Fruit fly (Drosophila melanogaster) S2 (cell line): ENCODE measurements around the gene CG12589.

Experiments
- CG8478 ChIP-seq: fragments of >200 bp; optimal IDR thresholded peaks from 2 replicates; lab custom pipeline; 2018
- CTCF ChIP-seq, 2 experiments: fragments of >200 bp; optimal IDR thresholded peaks; 2 replicates each; lab custom pipeline; 2018

DNA sequence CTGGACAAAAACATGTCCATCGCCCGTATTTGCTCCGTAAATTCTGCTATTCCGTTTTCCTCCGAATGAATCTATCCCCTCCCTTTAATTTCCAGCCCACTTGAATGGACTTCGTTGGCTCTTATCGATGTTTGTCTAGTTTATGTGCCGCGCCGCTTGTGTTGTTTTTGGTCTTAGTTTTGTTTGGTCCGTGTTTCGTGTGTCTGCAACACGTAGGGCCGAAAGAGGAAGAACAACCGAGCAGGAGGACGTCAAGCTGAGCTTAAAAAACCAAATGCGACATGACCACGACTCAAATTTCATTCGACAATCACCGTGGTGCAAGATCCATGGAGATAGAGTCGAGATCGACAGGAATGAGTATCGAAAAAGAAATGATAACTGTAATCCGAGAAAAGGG lies 34.6 kb downstream of the CG12589 start:
- TF ChIP-seq CG8478 (lab: Kevin White, UChicago) = no peak
- no peak for TF ChIP-seq CTCF (optimal IDR thresholded peaks at IDR 0.05; lab: Kevin White, UChicago)
